Fruit fly (Drosophila melanogaster): ENCODE measurements around the gene CG32152.

DNA sequence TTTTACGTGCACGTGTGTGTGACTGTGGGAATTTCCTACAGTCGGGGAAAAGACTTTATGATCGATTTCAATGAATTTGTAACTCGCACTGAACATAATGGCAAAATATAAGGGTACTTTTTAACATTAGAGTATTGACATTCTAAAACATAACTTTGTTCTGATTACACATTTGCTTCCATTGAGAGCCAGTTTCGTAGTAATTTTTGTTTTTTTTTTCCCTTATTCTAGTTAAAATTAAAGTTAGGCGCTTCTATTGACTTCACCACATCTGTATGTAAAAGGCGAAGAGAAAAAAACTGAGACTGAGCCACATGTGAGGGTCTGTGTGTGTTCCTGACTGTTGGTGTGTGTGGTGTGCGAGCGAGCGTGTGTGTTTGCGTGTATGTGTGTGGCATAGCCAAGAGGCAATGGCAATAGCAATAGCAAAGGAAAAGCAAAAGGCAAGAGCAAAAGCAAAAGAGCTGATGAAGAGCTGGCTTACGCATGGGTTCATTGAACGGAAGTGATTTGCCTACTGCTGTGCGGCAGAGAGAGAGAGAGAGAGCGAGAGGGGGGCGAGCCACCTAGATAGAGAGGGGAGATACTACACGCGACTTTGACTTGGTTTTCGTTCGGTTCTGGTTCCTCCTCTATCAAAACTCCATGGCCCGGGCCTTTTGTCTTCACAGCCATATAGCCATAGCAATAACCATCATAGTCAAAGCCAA, 18.2 kb upstream of the CG32152 start:
- TF ChIP-seq EcR (GFP tag; optimal IDR thresholded peaks at IDR 0.05) (peak in 1 of 2 experiments; percentile 98), Dll (optimal IDR thresholded peaks at IDR 0.05) (no peak), pan (optimal IDR thresholded peaks at IDR 0.05) (no peak), psq (optimal IDR thresholded peaks at IDR 0.05) (no peak)
